Fruit fly (Drosophila melanogaster): ENCODE measurements around the gene CG11666.
A peak's percentile ranks its signal among the peaks of the same experiment; 100 is the strongest.

Gene CG11666

DNA sequence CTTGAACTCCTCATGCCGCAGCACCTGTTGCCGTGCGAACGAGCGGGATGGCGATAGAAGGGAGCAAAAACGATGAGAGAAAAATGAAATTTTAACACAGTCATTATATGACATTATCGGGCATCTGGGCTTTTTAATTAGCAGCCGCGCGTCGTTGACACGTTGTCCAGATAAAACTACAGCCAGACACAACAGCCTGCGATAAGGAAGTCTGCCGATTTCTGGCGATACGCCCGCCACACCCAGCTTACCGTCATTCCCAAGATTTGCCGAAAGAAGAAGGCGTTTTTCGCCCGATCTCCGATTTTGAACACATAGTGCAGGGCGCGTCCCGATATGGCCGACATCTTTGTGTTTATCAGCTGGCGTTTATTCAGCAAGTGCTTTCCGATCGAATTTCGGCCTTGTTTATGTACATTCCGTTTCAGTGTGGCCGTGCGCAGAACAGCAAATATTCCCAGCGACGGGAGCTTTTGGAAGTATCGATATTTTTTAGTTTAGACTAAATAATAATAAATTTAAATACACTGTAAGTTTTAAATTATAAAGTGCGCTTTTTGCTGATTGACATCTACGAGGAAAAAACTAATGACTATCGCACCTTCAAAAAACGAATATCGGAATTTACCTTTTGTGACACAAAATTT lies 43.6 kb downstream of the CG11666 start, which contains the start of gene CG1532 (continued):
- no peak for TF ChIP-seq CG9876 (GFP tag; optimal IDR thresholded peaks at IDR 0.05)
- no peak for TF ChIP-seq Eip74EF (GFP tag; optimal IDR thresholded peaks at IDR 0.05)
- TF ChIP-seq Xbp1 (GFP tag; optimal IDR thresholded peaks at IDR 0.05), result no peak
- TF ChIP-seq CG15514 (GFP tag; optimal IDR thresholded peaks at IDR 0.05), result peak; percentile 48
- TF ChIP-seq Fer1 (GFP tag; optimal IDR thresholded peaks at IDR 0.05), result peak; percentile 24
- no peak for TF ChIP-seq Gug (GFP tag; IDR thresholded peaks at IDR 0.05)
- TF ChIP-seq CG11560 (tag; IDR thresholded peaks at IDR 0.05), result no peak
- TF ChIP-seq emc (GFP tag; optimal IDR thresholded peaks at IDR 0.05), result no peak
- TF ChIP-seq zfh1 (GFP tag; IDR thresholded peaks at IDR 0.05), result no peak
- TF ChIP-seq CG30431 (GFP tag; optimal IDR thresholded peaks at IDR 0.05), result no peak
- no peak for TF ChIP-seq trh (GFP tag; optimal IDR thresholded peaks at IDR 0.05)
- TF ChIP-seq grau (tag; optimal IDR thresholded peaks at IDR 0.05), result no peak
- no peak for TF ChIP-seq CG11504 (tag; optimal IDR thresholded peaks at IDR 0.05)
- TF ChIP-seq cad (GFP tag; optimal IDR thresholded peaks at IDR 0.05), result no peak
- TF ChIP-seq CG9817 (tag; optimal IDR thresholded peaks at IDR 0.05), result no peak
- peak; percentile 62 for TF ChIP-seq E2f2 (GFP tag; IDR thresholded peaks at IDR 0.05)
- TF ChIP-seq CG31441 (GFP tag; IDR thresholded peaks at IDR 0.05), result peak; percentile 38; the same call in 1 of the 2 replicates
- TF ChIP-seq dati (GFP tag; IDR thresholded peaks at IDR 0.05), result no peak
- TF ChIP-seq CG14014 (GFP tag; IDR thresholded peaks at IDR 0.05), result no peak
- TF ChIP-seq sug (tag; optimal IDR thresholded peaks at IDR 0.05), result peak; percentile 54
- no peak for TF ChIP-seq odd (GFP tag; optimal IDR thresholded peaks at IDR 0.05)
- TF ChIP-seq Hr78 (GFP tag; optimal IDR thresholded peaks at IDR 0.05), result no peak
- no peak for TF ChIP-seq CG18599 (GFP tag; optimal IDR thresholded peaks at IDR 0.05)
- TF ChIP-seq gcm2 (GFP tag; optimal IDR thresholded peaks at IDR 0.05), result no peak
- TF ChIP-seq Sry-δ (GFP tag; optimal IDR thresholded peaks at IDR 0.05), result peak; percentile 24
- no peak for TF ChIP-seq CG7372 (GFP tag; IDR thresholded peaks at IDR 0.05)
- no peak for TF ChIP-seq CG16863 (GFP tag; optimal IDR thresholded peaks at IDR 0.05)
- TF ChIP-seq en (GFP tag; optimal IDR thresholded peaks at IDR 0.05), result no peak
- no peak for TF ChIP-seq hth (optimal IDR thresholded peaks at IDR 0.05)
- TF ChIP-seq salm (tag; optimal IDR thresholded peaks at IDR 0.05), result no peak
- TF ChIP-seq CG11456 (GFP tag; IDR thresholded peaks at IDR 0.05), result 0 out of 3 replicates have a peak, but pooled peaks have one; percentile 8
- no peak for TF ChIP-seq CG15479 (GFP tag; optimal IDR thresholded peaks at IDR 0.05)
- no peak for TF ChIP-seq CG16779 (GFP tag; IDR thresholded peaks at IDR 0.05)
- TF ChIP-seq Atf-2 (GFP tag; optimal IDR thresholded peaks at IDR 0.05), result no peak
- no peak for TF ChIP-seq sim (GFP tag; IDR thresholded peaks at IDR 0.05)
- TF ChIP-seq bbx (GFP tag; IDR thresholded peaks at IDR 0.05; ENCODE audit: partially characterized antibody), result peak; percentile 53
- TF ChIP-seq Taf1 (GFP tag; IDR thresholded peaks at IDR 0.05), result no peak
- TF ChIP-seq CG1024 (GFP tag; IDR thresholded peaks at IDR 0.05), result no peak
- no peak for TF ChIP-seq sens-2 (GFP tag; IDR thresholded peaks at IDR 0.05)
- TF ChIP-seq CG8388 (GFP tag; optimal IDR thresholded peaks at IDR 0.05), result no peak
- TF ChIP-seq Nf-YA (GFP tag; IDR thresholded peaks at IDR 0.05), result no peak
- TF ChIP-seq Sox102F (GFP tag; optimal IDR thresholded peaks at IDR 0.05), result no peak
- no peak for TF ChIP-seq lov (optimal IDR thresholded peaks at IDR 0.05)
- no peak for TF ChIP-seq lov (GFP tag; IDR thresholded peaks at IDR 0.05)
- TF ChIP-seq bigmax (GFP tag; optimal IDR thresholded peaks at IDR 0.05), result no peak
- peak; percentile 4 for TF ChIP-seq phol (tag; optimal IDR thresholded peaks at IDR 0.05)
- no peak for TF ChIP-seq her (GFP tag; optimal IDR thresholded peaks at IDR 0.05)
- TF ChIP-seq pnt (GFP tag; optimal IDR thresholded peaks at IDR 0.05), result no peak
- TF ChIP-seq CG17829 (tag; optimal IDR thresholded peaks at IDR 0.05), result no peak
- no peak for TF ChIP-seq CG7963 (GFP tag; IDR thresholded peaks at IDR 0.05; ENCODE audit: partially characterized antibody)
- no peak for TF ChIP-seq CG2889 (GFP tag; IDR thresholded peaks at IDR 0.05)
- no peak for TF ChIP-seq Drgx (GFP tag; IDR thresholded peaks at IDR 0.05)
